Fruit fly (Drosophila melanogaster) whole organism, pupa: ENCODE results near the gene CG17764.

Source experiments
- CG13204 ChIP-seq: fragments of 200-800 bp; sonication (Bioruptor generic); optimal IDR thresholded peaks from 2 replicates; lab custom pipeline; 2018; ENCODE audit warnings: missing biosample characterization, mild to moderate bottlenecking, missing genetic modification characterization, moderate library complexity
- CG8159 ChIP-seq: fragments of 200-800 bp; sonication (Bioruptor generic); optimal IDR thresholded peaks from 3 replicates; lab custom pipeline; 2018; ENCODE audit warnings: missing biosample characterization, mild to moderate bottlenecking, missing genetic modification characterization, moderate library complexity
- CG9948 ChIP-seq: fragments of 200-800 bp; sonication (Bioruptor generic); optimal IDR thresholded peaks from 2 replicates; lab custom pipeline; 2018; ENCODE audit warnings: missing biosample characterization, mild to moderate bottlenecking, missing genetic modification characterization, moderate library complexity
- D1 ChIP-seq: fragments of 200-800 bp; sonication (Bioruptor generic); optimal IDR thresholded peaks from 2 replicates; lab custom pipeline; 2018; ENCODE audit warnings: missing biosample characterization, mild to moderate bottlenecking, missing genetic modification characterization, moderate library complexity
- EcR ChIP-seq: fragments of 200-800 bp; sonication (Bioruptor generic); optimal IDR thresholded peaks from 3 replicates; lab custom pipeline; 2019; ENCODE audit warnings: missing biosample characterization, missing genetic modification characterization, mild to moderate bottlenecking, moderate library complexity, missing genetic modification reagents
- Ets98B ChIP-seq: fragments of 200-800 bp; sonication (Bioruptor generic); IDR thresholded peaks from 2 replicates; pipeline ENCODE4 v1.3.6; 2022; ENCODE audit warnings: missing biosample characterization, missing genetic modification characterization
- fd96Ca ChIP-seq: fragments of 200-800 bp; sonication (Bioruptor generic); IDR thresholded peaks from 3 replicates; pipeline ENCODE4 v1.3.6; 2022; ENCODE audit warnings: missing biosample characterization, missing genetic modification characterization
- rn ChIP-seq: fragments of 200-800 bp; sonication (Bioruptor generic); IDR thresholded peaks from 2 replicates; pipeline ENCODE4 v1.3.6; 2022; ENCODE audit warnings: missing biosample characterization, missing genetic modification characterization

dm6 chrX:5289692-5290091, 17.5 kb downstream of the CG17764 start:
- TF ChIP-seq CG8159 (no peak), Ets98B (GFP tag; lab: Robert Waterston, UW) (no peak), CG9948 (tag; lab: Kevin White, UChicago) (no peak), D1 (tag; lab: Kevin White, UChicago) (no peak), fd96Ca (GFP tag; lab: Robert Waterston, UW) (no peak), CG13204 (GFP tag; lab: Kevin White, UChicago) (no peak), EcR (GFP tag; lab: Kevin White, UChicago) (no peak), rn (GFP tag; lab: Robert Waterston, UW) (no peak)
